Worm (Caenorhabditis elegans) whole organism, mixed stage, embryonic: Measurements from ENCODE around the gene F38H4.6.
"Not testable (repeated sequence)": the region's sequence is repeated elsewhere in the genome, so short reads cannot be mapped to it uniquely, and the experiment has no call there.

Experiments
- M03D4.4 ChIP-seq: sonication (generic microtip); optimal IDR thresholded peaks from 2 replicates; lab custom pipeline; 2017; ENCODE audit warnings: mild to moderate bottlenecking, missing genetic modification characterization, missing compliant biosample characterization
- bed-3 ChIP-seq: fragments of 200-800 bp; sonication (Bioruptor generic); optimal IDR thresholded peaks from 3 replicates; lab custom pipeline; 2018; ENCODE audit warnings: mild to moderate bottlenecking, missing genetic modification characterization, moderate library complexity, missing compliant biosample characterization
- blmp-1 ChIP-seq: fragments of 150-350 bp; optimal IDR thresholded peaks from 2 replicates; lab custom pipeline; 2014; ENCODE audit warnings: missing biosample characterization, missing genetic modification characterization
- ceh-39 ChIP-seq: fragments of 150-350 bp; optimal IDR thresholded peaks from 2 replicates; lab custom pipeline; 2014; ENCODE audit warnings: missing biosample characterization, missing genetic modification characterization
- ceh-83 ChIP-seq: fragments of 200-800 bp; sonication (Bioruptor generic); optimal IDR thresholded peaks from 2 replicates; lab custom pipeline; 2018; ENCODE audit warnings: mild to moderate bottlenecking, missing genetic modification characterization, missing compliant biosample characterization
- ces-1 ChIP-seq: fragments of 150-350 bp; optimal IDR thresholded peaks from 2 replicates; lab custom pipeline; 2014; ENCODE audit warnings: missing biosample characterization, missing genetic modification reagents, missing genetic modification characterization
- drap-1 ChIP-seq: fragments of 200-800 bp; sonication (Bioruptor generic); optimal IDR thresholded peaks from 3 replicates; lab custom pipeline; 2018; ENCODE audit warnings: mild to moderate bottlenecking, missing genetic modification characterization, missing compliant biosample characterization
- elt-1 ChIP-seq: sonication (generic microtip); optimal IDR thresholded peaks from 2 replicates; lab custom pipeline; 2017; ENCODE audit warnings: missing genetic modification characterization, mild to moderate bottlenecking, missing compliant biosample characterization, antibody characterized with exemption, moderate library complexity, borderline replicate concordance; ENCODE audit not compliant: insufficient read depth
- elt-3 ChIP-seq: fragments of 150-350 bp; optimal IDR thresholded peaks from 2 replicates; lab custom pipeline; 2014; ENCODE audit warnings: missing biosample characterization, missing genetic modification characterization
- flh-1 ChIP-seq: fragments of 200-800 bp; sonication (Bioruptor generic); optimal IDR thresholded peaks from 2 replicates; lab custom pipeline; 2018; ENCODE audit warnings: mild to moderate bottlenecking, missing genetic modification characterization, moderate library complexity, missing compliant biosample characterization
- ham-2 ChIP-seq: fragments of 200-800 bp; sonication (Bioruptor generic); optimal IDR thresholded peaks from 2 replicates; lab custom pipeline; 2018; ENCODE audit warnings: mild to moderate bottlenecking, missing genetic modification characterization, missing compliant biosample characterization
- hlh-1 ChIP-seq: fragments of 150-350 bp; optimal IDR thresholded peaks from 2 replicates; lab custom pipeline; 2014; ENCODE audit warnings: missing biosample characterization, missing genetic modification reagents, missing genetic modification characterization
- lin-13 ChIP-seq: fragments of 150-350 bp; optimal IDR thresholded peaks from 2 replicates; lab custom pipeline; 2014; ENCODE audit warnings: missing biosample characterization, missing genetic modification characterization
- lin-32 ChIP-seq: fragments of 200-800 bp; sonication (Bioruptor generic); optimal IDR thresholded peaks from 2 replicates; lab custom pipeline; 2018; ENCODE audit warnings: mild to moderate bottlenecking, missing genetic modification characterization, missing compliant biosample characterization
- lsy-2 ChIP-seq: fragments of 150-350 bp; optimal IDR thresholded peaks from 2 replicates; lab custom pipeline; 2014; ENCODE audit warnings: missing biosample characterization, missing genetic modification characterization
- mab-5 ChIP-seq: fragments of 150-350 bp; optimal IDR thresholded peaks from 2 replicates; lab custom pipeline; 2014; ENCODE audit warnings: missing biosample characterization, missing genetic modification characterization
- mep-1 ChIP-seq: fragments of 150-350 bp; optimal IDR thresholded peaks from 2 replicates; lab custom pipeline; 2017; ENCODE audit warnings: missing biosample characterization, missing genetic modification reagents, missing genetic modification characterization, inconsistent platforms
- mls-2 ChIP-seq: sonication (generic microtip); optimal IDR thresholded peaks from 2 replicates; lab custom pipeline; 2016; ENCODE audit warnings: mild to moderate bottlenecking, missing genetic modification characterization, moderate library complexity, missing compliant biosample characterization
- nhr-12 ChIP-seq: fragments of 150-350 bp; optimal IDR thresholded peaks from 2 replicates; lab custom pipeline; 2014; ENCODE audit warnings: missing biosample characterization, missing genetic modification characterization
- nhr-2 ChIP-seq: fragments of 150-350 bp; optimal IDR thresholded peaks from 2 replicates; lab custom pipeline; 2014; ENCODE audit warnings: missing biosample characterization, missing genetic modification characterization
- nhr-237 ChIP-seq: fragments of 150-350 bp; optimal IDR thresholded peaks from 2 replicates; lab custom pipeline; 2014; ENCODE audit warnings: missing biosample characterization, missing genetic modification characterization
- nhr-28 ChIP-seq: fragments of 150-350 bp; optimal IDR thresholded peaks from 2 replicates; lab custom pipeline; 2014; ENCODE audit warnings: missing biosample characterization, missing genetic modification characterization
- nhr-76 ChIP-seq: sonication (generic microtip); optimal IDR thresholded peaks from 2 replicates; lab custom pipeline; 2017; ENCODE audit warnings: missing biosample characterization, missing genetic modification characterization
- pha-4 ChIP-seq: fragments of 150-350 bp; optimal IDR thresholded peaks from 2 replicates; lab custom pipeline; 2018; ENCODE audit warnings: missing biosample characterization, missing genetic modification reagents, missing genetic modification characterization
- snpc-4 ChIP-seq: fragments of 150-350 bp; optimal IDR thresholded peaks from 2 replicates; lab custom pipeline; 2014; ENCODE audit warnings: missing biosample characterization, missing genetic modification characterization
- sptf-1 ChIP-seq: sonication (generic microtip); optimal IDR thresholded peaks from 2 replicates; lab custom pipeline; 2017; ENCODE audit warnings: mild to moderate bottlenecking, missing genetic modification characterization, moderate library complexity, missing compliant biosample characterization
- tbx-8 ChIP-seq: fragments of 200-800 bp; sonication (Bioruptor generic); optimal IDR thresholded peaks from 2 replicates; lab custom pipeline; 2018; ENCODE audit warnings: mild to moderate bottlenecking, missing genetic modification characterization, moderate library complexity, missing compliant biosample characterization
- zip-8 ChIP-seq: fragments of 150-350 bp; optimal IDR thresholded peaks from 2 replicates; lab custom pipeline; 2014; ENCODE audit warnings: missing biosample characterization, missing genetic modification characterization

The F38H4.6 gene

DNA sequence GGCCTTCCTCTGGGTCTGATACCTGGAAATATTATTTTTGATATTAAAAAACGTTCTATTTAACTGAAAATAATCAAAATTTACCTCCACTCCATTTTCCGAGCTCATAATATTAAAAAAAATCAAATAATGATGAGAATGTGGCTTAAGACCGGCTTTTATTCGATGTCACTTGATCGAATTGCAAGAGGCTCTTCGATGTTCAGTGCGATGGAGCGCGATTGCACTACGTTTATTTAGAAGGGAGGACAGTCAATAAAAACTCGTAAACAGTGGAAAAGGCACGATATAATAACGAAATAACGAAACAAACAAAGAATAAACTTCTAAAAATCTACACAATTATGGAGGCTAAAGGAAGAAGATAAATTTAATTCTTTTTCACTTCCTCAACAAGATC lies 7.1 kb upstream of the F38H4.6 start, which contains the start of gene tag-30:
tag-30 (minus strand) TSS at position 383 of the 400 bp plus-strand sequence.
- TF ChIP-seq ham-2 (GFP tag; lab: Kevin White, UChicago) (no peak), flh-1 (GFP tag; lab: Kevin White, UChicago) (no peak), blmp-1 (tag; lab: Kevin White, UChicago) (no peak), pha-4 (tag; lab: Kevin White, UChicago) (peak; percentile 81), elt-1 (tag; lab: Kevin White, UChicago) (no peak), ceh-39 (peak; percentile 34), ces-1 (GFP tag; lab: Kevin White, UChicago) (peak; percentile 75), lin-32 (no peak), drap-1 (GFP tag; lab: Kevin White, UChicago) (peak; percentile 8), mep-1 (tag; lab: Kevin White, UChicago) (peak; percentile 60), hlh-1 (tag; lab: Kevin White, UChicago) (peak; percentile 29), ceh-83 (GFP tag; lab: Kevin White, UChicago) (no peak), lsy-2 (tag; lab: Kevin White, UChicago) (peak; percentile 2), sptf-1 (tag; lab: Kevin White, UChicago) (peak; percentile 24), elt-3 (no peak), nhr-237 (tag; lab: Kevin White, UChicago) (no peak), nhr-76 (tag; lab: Kevin White, UChicago) (no peak), mab-5 (no peak)

DNA sequence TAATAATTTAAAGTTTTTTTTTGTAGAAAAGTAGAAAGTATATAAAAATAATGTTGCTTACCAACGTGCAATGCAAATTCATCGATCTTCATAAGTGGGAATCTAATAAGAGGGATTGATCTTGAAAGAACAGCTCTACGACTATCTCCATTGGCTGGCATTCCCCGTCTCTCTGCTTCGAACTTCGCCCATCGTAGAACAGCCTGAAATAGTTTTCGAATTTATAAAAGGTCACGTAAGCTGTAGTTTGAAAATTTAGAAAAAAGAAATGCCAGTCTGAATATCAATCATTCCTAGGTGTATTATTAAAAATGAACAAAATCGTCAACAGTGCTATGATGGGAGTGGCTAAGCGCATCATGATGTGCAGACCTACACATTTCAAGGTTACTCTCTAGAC lies 4.2 kb upstream of the F38H4.6 start, which contains the start of gene F38H4.5:
F38H4.5 (plus strand) TSS at position 301 of the 400 bp plus-strand sequence.
- TF ChIP-seq bed-3 (GFP tag; lab: Kevin White, UChicago) (no peak), M03D4.4 (tag; lab: Kevin White, UChicago) (no peak), pha-4 (tag; lab: Kevin White, UChicago) (no peak), ceh-83 (GFP tag; lab: Kevin White, UChicago) (no peak), lin-13 (tag; lab: Kevin White, UChicago) (no peak), snpc-4 (tag; lab: Kevin White, UChicago) (no peak), blmp-1 (tag; lab: Kevin White, UChicago) (no peak), ces-1 (GFP tag; lab: Kevin White, UChicago) (no peak), tbx-8 (no peak), nhr-2 (tag; lab: Kevin White, UChicago) (no peak), nhr-12 (tag; lab: Kevin White, UChicago) (no peak)

DNA sequence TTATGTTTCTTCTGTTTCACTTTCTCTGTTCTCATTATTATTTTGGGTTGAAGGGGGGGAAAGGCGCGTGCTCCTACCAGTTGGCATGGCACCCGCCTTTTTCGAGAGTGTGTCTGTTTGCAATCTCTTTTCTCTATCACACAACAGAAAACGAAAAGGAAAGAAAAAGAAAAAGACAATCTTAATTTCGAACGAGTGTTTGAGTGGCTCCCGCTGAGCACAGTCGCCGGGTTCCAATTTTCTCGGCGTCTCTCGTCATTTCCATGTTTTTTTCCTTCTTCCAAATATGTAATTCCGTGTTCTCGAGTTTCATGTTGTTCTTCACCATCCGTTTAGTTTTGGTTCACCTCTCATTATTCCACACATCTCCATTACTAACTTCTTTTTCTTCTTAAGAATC lies 5.5 kb downstream of the F38H4.6 start, which contains the start of gene F38H4.3:
F38H4.3 (plus strand) TSS at position 301 of the 400 bp plus-strand sequence.
- TF ChIP-seq elt-1 (tag; lab: Kevin White, UChicago) (no peak), bed-3 (GFP tag; lab: Kevin White, UChicago) (no peak), zip-8 (tag; lab: Kevin White, UChicago) (no peak), ceh-39 (no peak), ces-1 (GFP tag; lab: Kevin White, UChicago) (no peak), nhr-2 (tag; lab: Kevin White, UChicago) (no peak), ceh-83 (GFP tag; lab: Kevin White, UChicago) (no peak), nhr-28 (tag; lab: Kevin White, UChicago) (no peak), tbx-8 (no peak), elt-3 (no peak)

DNA sequence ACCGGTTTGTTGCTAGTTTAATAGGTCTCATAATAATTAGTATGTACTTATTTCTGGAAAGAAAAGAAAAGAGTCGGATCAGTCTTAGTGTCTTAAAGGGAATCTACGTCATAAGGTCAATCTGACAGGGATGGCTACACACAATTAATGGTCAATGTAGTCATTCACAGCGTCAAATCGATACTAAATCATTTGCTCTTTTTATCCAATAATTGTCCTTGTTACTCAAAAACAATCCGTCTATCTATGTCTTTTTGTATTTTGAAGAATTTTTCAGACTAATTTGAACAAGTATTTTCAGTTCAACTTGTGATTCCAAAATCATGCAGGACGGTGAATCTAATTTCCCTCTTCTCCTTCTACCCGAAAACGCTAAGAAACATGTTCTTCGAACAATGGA lies 9.0 kb downstream of the F38H4.6 start, which contains the start of gene fbxb-3:
fbxb-3 (plus strand) TSS at position 301 of the 400 bp plus-strand sequence.
- no peak for TF ChIP-seq lsy-2 (tag; lab: Kevin White, UChicago)
- TF ChIP-seq mls-2 (tag; lab: Kevin White, UChicago), result no peak
- TF ChIP-seq pha-4 (tag; lab: Kevin White, UChicago), result no peak

DNA sequence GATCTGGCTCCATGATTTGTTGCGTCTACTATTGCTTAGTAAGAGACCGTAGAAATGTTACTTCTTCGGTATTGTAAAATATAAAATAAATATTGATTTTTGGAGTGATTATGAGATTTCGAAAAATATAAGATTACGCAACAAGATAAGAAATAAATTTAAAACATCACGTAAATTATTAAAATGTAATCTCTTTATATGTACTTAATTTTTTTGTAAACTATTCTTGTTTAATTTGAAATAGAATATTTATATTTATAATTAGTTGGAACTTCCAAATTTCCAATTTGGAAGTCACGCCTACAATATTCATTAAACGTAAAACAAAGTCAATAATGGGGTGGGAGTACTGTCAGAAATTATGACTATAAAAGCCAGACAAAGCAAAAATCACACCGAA lies 14.2 kb downstream of the F38H4.6 start, which contains the start of gene M117.4:
M117.4 (minus strand) TSS at position 101 of the 400 bp plus-strand sequence.
- TF ChIP-seq zip-8 (tag; lab: Kevin White, UChicago) (peak; percentile 51), lsy-2 (tag; lab: Kevin White, UChicago) (no peak)
- TF ChIP-seq, all 35 proteins: peak for 1

DNA sequence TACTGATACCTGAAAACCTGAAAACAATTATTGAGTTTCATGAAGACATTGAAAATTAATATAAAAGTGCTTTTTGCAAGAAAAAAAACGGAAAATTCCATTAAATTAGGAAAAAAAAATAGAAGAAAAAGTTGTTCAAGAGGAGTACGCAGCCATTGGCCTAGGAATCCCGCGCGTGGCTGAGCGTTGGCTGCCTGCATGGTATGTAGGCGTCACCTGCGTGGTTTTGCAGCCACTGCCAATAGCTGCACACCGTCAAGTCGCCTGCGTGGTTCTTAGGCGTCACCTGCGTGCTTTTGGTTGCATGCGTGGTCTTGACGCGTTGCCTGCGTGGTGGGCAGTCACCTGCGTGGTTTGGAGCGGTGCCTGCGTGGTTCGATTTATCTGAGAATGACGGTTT lies 19.7 kb downstream of the F38H4.6 start, which contains the start of gene M117.6:
M117.6 (minus strand) TSS at position 101 of the 400 bp plus-strand sequence.
- TF ChIP-seq tbx-8; elt-1 (tag; lab: Kevin White, UChicago); lin-13 (tag; lab: Kevin White, UChicago): not testable (repeated sequence)
